Worm (Caenorhabditis elegans) whole organism, L1 larva: ENCODE results near the gene srlf-22.

Experiments
- ceh-88 ChIP-seq: fragments of 200-800 bp; sonication (Bioruptor generic); IDR thresholded peaks from 2 replicates; pipeline ENCODE4 v1.3.6; 2022; ENCODE audit warnings: missing genetic modification characterization, missing compliant biosample characterization
- fkh-10 ChIP-seq: sonication (generic microtip); optimal IDR thresholded peaks from 2 replicates; lab custom pipeline; 2017; ENCODE audit warnings: missing biosample characterization, missing genetic modification reagents, missing genetic modification characterization
- nhr-84 ChIP-seq: sonication (generic microtip); optimal IDR thresholded peaks from 2 replicates; lab custom pipeline; 2017; ENCODE audit warnings: missing biosample characterization, missing genetic modification characterization
- sup-37 ChIP-seq: fragments of 200-800 bp; sonication (Bioruptor generic); optimal IDR thresholded peaks from 2 replicates; lab custom pipeline; 2018; ENCODE audit warnings: mild to moderate bottlenecking, missing genetic modification characterization, missing compliant biosample characterization
- xbp-1 ChIP-seq: sonication (generic microtip); optimal IDR thresholded peaks from 2 replicates; lab custom pipeline; 2016; ENCODE audit warnings: missing genetic modification characterization, missing compliant biosample characterization

DNA sequence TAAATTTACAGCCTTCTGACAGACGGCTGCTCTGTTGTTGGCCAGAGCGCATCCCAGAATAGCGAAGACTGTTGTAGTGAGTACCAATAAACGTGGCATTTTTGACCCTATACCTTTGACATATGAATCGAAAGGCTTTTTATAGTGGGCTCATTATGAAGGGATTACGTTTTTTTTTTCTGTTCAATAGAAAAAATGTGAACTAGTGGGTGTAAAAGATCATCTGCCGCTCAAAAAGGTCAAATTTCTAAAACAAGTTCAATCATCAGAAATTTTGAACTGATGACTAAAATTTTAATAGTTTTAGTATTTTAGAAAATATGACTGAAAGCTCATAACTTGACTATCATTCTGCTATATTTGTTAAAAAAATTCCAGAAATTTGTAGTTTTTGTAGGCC is 36.0 kb upstream of the srlf-22 start, which contains the start of gene K09C6.9:
- TF ChIP-seq sup-37 (GFP tag; lab: Kevin White, UChicago) (no peak), nhr-84 (tag; lab: Kevin White, UChicago) (no peak), xbp-1 (tag; lab: Kevin White, UChicago) (no peak), fkh-10 (GFP tag; lab: Kevin White, UChicago) (no peak), ceh-88 (GFP tag; lab: Robert Waterston, UW) (no peak)
